Worm (Caenorhabditis elegans) whole organism, L1 larva: ENCODE measurements around the gene R01H2.2.

Experiments
- lin-35 ChIP-seq, 2 experiments: fragments of 150-350 bp; optimal IDR thresholded peaks; 2 replicates each; lab custom pipeline; 2014; ENCODE audit warnings: missing biosample characterization in 2 of 2, missing genetic modification characterization in 2 of 2, missing genetic modification reagents in 2 of 2
- nhr-11 ChIP-seq: fragments of 150-350 bp; optimal IDR thresholded peaks from 2 replicates; lab custom pipeline; 2014; ENCODE audit warnings: missing biosample characterization, missing genetic modification characterization
- nhr-77 ChIP-seq: fragments of 150-350 bp; optimal IDR thresholded peaks from 2 replicates; lab custom pipeline; 2014; ENCODE audit warnings: missing biosample characterization, missing genetic modification characterization

- TF ChIP-seq nhr-11 (tag; lab: Kevin White, UChicago) (no peak), nhr-77 (no peak), lin-35 (GFP tag; optimal IDR thresholded peaks at IDR 0.05; lab: Kevin White, UChicago) (no peak)
Observed at ce11 chrIII:7029105-7029504, 27.2 kb upstream of the R01H2.2 start, which contains the start of gene cyk-1.
